Worm (Caenorhabditis elegans) whole organism, young adult: ENCODE results near the gene F44G4.1.

Experiments
- F33H1.4 ChIP-seq: fragments of 200-800 bp; sonication (Bioruptor generic); IDR thresholded peaks from 2 replicates; pipeline ENCODE4 v1.3.6; 2022; ENCODE audit warnings: missing genetic modification reagents, missing genetic modification characterization, missing compliant biosample characterization
- ama-1 ChIP-seq, 3 experiments: fragments of 150-350 bp in 1 of 3; sonication (generic microtip) in 2 of 3; optimal IDR thresholded peaks; 2 replicates each; lab custom pipeline; 2014 to 2018; ENCODE audit warnings: missing biosample characterization in 2 of 3, missing genetic modification characterization in 2 of 3, missing genetic modification reagents in 2 of 3
- ceh-27 ChIP-seq: fragments of 200-800 bp; sonication (Bioruptor generic); optimal IDR thresholded peaks from 2 replicates; lab custom pipeline; 2018; ENCODE audit warnings: mild to moderate bottlenecking, missing genetic modification characterization, moderate library complexity, missing compliant biosample characterization
- ceh-91 ChIP-seq: fragments of 200-800 bp; sonication (Bioruptor generic); IDR thresholded peaks from 2 replicates; pipeline ENCODE4 v1.3.6; 2022; ENCODE audit warnings: missing genetic modification reagents, missing genetic modification characterization, missing compliant biosample characterization
- dox-1 ChIP-seq: fragments of 200-800 bp; sonication (Bioruptor generic); IDR thresholded peaks from 2 replicates; pipeline ENCODE4 v1.3.6; 2022; ENCODE audit warnings: missing genetic modification reagents, missing genetic modification characterization, missing compliant biosample characterization
- ets-4 ChIP-seq: fragments of 200-800 bp; sonication (Bioruptor generic); optimal IDR thresholded peaks from 2 replicates; lab custom pipeline; 2018; ENCODE audit warnings: mild to moderate bottlenecking, missing genetic modification characterization, missing compliant biosample characterization
- him-1 ChIP-seq: sonication (generic microtip); optimal IDR thresholded peaks from 2 replicates; lab custom pipeline; 2016; ENCODE audit warnings: missing genotype, missing genetic modification reagents, missing genetic modification characterization, missing compliant biosample characterization
- lin-40 ChIP-seq: sonication (generic microtip); optimal IDR thresholded peaks from 2 replicates; lab custom pipeline; 2016; ENCODE audit warnings: missing genetic modification characterization, mild to moderate bottlenecking, missing compliant biosample characterization, missing genotype, missing genetic modification reagents
- lin-54 ChIP-seq: fragments of 200-800 bp; sonication (Bioruptor generic); optimal IDR thresholded peaks from 2 replicates; lab custom pipeline; 2018; ENCODE audit warnings: mild to moderate bottlenecking, missing genetic modification characterization, missing compliant biosample characterization
- mel-28 ChIP-seq: sonication (generic microtip); optimal IDR thresholded peaks from 2 replicates; lab custom pipeline; 2016; ENCODE audit warnings: borderline replicate concordance, mild to moderate bottlenecking, missing genetic modification characterization, missing compliant biosample characterization
- nfya-2 ChIP-seq: fragments of 200-800 bp; sonication (Bioruptor generic); IDR thresholded peaks from 2 replicates; pipeline ENCODE4 v1.3.6; 2022; ENCODE audit warnings: missing genetic modification reagents, missing genetic modification characterization, missing compliant biosample characterization
- pha-4 ChIP-seq: fragments of 150-350 bp; sonication (generic microtip); optimal IDR thresholded peaks from 2 replicates; lab custom pipeline; 2014; ENCODE audit warnings: missing biosample characterization, missing genetic modification reagents, missing genetic modification characterization
- sptf-2 ChIP-seq: fragments of 200-800 bp; sonication (Bioruptor generic); optimal IDR thresholded peaks from 2 replicates; lab custom pipeline; 2018; ENCODE audit warnings: mild to moderate bottlenecking, missing genetic modification characterization, missing compliant biosample characterization
- ztf-28 ChIP-seq: fragments of 200-800 bp; sonication (Bioruptor generic); IDR thresholded peaks from 2 replicates; pipeline ENCODE4 v1.3.6; 2022; ENCODE audit warnings: missing genetic modification reagents, missing genetic modification characterization, missing compliant biosample characterization

- no peak for TF ChIP-seq pha-4
- TF ChIP-seq ztf-28 (GFP tag; lab: Robert Waterston, UW): no peak
- TF ChIP-seq F33H1.4 (GFP tag; lab: Robert Waterston, UW): no peak
- no peak for TF ChIP-seq lin-40 (tag; lab: Kevin White, UChicago)
- no peak for TF ChIP-seq dox-1 (GFP tag; lab: Robert Waterston, UW)
- no peak for TF ChIP-seq ceh-27 (GFP tag; lab: Kevin White, UChicago)
- no peak for TF ChIP-seq lin-54
- TF ChIP-seq nfya-2 (GFP tag; lab: Robert Waterston, UW): no peak
- no peak for TF ChIP-seq ama-1 (optimal IDR thresholded peaks at IDR 0.05; lab: Kevin White, UChicago)
- no peak for TF ChIP-seq ama-1 (GFP tag; optimal IDR thresholded peaks at IDR 0.05; lab: Kevin White, UChicago)
- TF ChIP-seq mel-28: no peak
- no peak for TF ChIP-seq ets-4 (GFP tag; lab: Kevin White, UChicago)
- TF ChIP-seq ceh-91 (GFP tag; lab: Robert Waterston, UW): no peak
- no peak for TF ChIP-seq sptf-2 (GFP tag; lab: Kevin White, UChicago)
- TF ChIP-seq him-1 (tag; lab: Kevin White, UChicago): no peak
Observed at ce11 chrII:8994336-8994735, at the start of gene F44G4.1.
